Fruit fly (Drosophila melanogaster) ovary, adult (tissue): ENCODE data around the gene CG1637.

Experiments used
- CG17801 ChIP-seq: fragments of 200-800 bp; optimal IDR thresholded peaks from 2 replicates; lab custom pipeline; 2019; ENCODE audit warnings: missing biosample characterization, mild to moderate bottlenecking, missing genetic modification characterization, moderate library complexity; ENCODE audit not compliant: partially characterized antibody

The CG1637 gene

dm6 chrX:10877087-10877935 is at the start of gene CG1637:
Gene CG1637 (minus strand): TSS chrX:10877893.
- peak; percentile 9 for TF ChIP-seq CG17801 (GFP tag; lab: Kevin White, UChicago)

dm6 chrX:10927110-10927509 is 49.4 kb upstream of the CG1637 start, which contains the start of gene CG2145:
Gene CG2145 (plus strand): TSS chrX:10927399.
- TF ChIP-seq CG17801 (GFP tag; lab: Kevin White, UChicago): peak; percentile 61

dm6 chrX:10926245-10926644 is 48.6 kb upstream of the CG1637 start:
- TF ChIP-seq CG17801 (GFP tag; lab: Kevin White, UChicago): no peak

dm6 chrX:10923711-10924281 is 46.1 kb upstream of the CG1637 start, which contains the start of gene v:
Gene v (plus strand): TSS chrX:10923972.
- TF ChIP-seq CG17801 (GFP tag; lab: Kevin White, UChicago): no peak

- TF ChIP-seq CG17801 (GFP tag; lab: Kevin White, UChicago): no peak
Observed at dm6 chrX:10922178-10922577, 44.5 kb upstream of the CG1637 start.

- TF ChIP-seq CG17801 (GFP tag; lab: Kevin White, UChicago): no peak
Observed at dm6 chrX:10921665-10922064, 44.0 kb upstream of the CG1637 start.

dm6 chrX:10912585-10912984 is 34.9 kb upstream of the CG1637 start:
- TF ChIP-seq CG17801 (GFP tag; lab: Kevin White, UChicago): no peak

dm6 chrX:10906222-10906866 is 28.7 kb upstream of the CG1637 start:
- TF ChIP-seq CG17801 (GFP tag; lab: Kevin White, UChicago): no peak

- TF ChIP-seq CG17801 (GFP tag; lab: Kevin White, UChicago): no peak
Observed at dm6 chrX:10905467-10905866, 27.8 kb upstream of the CG1637 start, which contains the start of gene CG43901. Gene CG43901 (plus strand): TSS chrX:10905767.

dm6 chrX:10905047-10905446 is 27.4 kb upstream of the CG1637 start:
- TF ChIP-seq CG17801 (GFP tag; lab: Kevin White, UChicago): peak; percentile 36

- TF ChIP-seq CG17801 (GFP tag; lab: Kevin White, UChicago): no peak
Observed at dm6 chrX:10899665-10900064, 22.0 kb upstream of the CG1637 start, which contains the start of gene CG15208. Gene CG15208 (plus strand): TSS chrX:10899965.

dm6 chrX:10899232-10899631 is 21.5 kb upstream of the CG1637 start, which contains the start of gene CG1582:
Gene CG1582 (minus strand): TSS chrX:10899302.
- peak; percentile 64 for TF ChIP-seq CG17801 (GFP tag; lab: Kevin White, UChicago)

dm6 chrX:10893208-10893607 is 15.5 kb upstream of the CG1637 start:
- peak; percentile 40 for TF ChIP-seq CG17801 (GFP tag; lab: Kevin White, UChicago)

dm6 chrX:10891150-10891549 is 13.5 kb upstream of the CG1637 start, which contains the start of gene Ork1:
Gene Ork1 (minus strand): TSS chrX:10891250.
- no peak for TF ChIP-seq CG17801 (GFP tag; lab: Kevin White, UChicago)
